Fruit fly (Drosophila melanogaster): ENCODE data around the gene CG11837.

The CG11837 gene

DNA sequence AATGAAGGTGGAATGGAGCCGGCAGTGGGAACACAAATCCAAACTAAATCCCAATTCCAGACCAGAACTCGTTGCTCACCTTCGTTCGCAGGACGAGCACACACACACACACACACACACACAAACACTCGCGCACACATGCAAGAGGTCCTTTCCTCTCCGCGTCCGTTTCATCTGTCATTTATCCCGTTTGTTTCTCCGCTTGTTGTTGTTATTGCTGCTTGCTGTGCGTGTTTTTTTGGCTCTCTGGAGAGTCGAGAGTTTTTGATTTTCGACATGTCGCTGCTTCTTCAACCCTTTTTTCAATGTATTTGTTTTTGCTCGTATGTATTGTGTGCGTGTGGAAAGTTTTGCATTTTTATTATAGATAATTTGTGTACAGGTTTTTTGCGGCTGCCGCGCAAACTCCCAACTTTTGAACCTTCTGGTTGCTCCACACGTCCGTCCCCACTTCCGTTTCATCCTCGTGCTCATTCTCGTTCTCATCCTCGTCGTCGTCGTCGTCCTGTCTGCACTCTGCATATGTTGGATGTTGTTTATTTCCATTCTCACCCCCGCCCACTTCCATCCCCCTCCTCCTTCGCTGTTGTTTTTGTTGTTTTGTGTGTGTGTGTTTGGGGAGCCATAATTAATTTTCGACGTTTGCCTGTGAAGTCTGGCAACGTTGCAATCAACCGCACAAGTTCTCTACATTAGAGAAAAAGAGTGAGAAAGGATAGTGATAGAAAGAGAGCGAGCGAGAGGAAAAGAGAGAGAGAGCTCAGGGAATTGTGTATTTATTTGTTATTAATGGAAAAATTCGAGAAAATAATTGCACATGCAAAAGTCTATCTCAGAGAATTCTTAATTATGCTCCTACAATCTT lies 20.1 kb downstream of the CG11837 start (continued):
- no peak for TF ChIP-seq CG2875 (GFP tag; optimal IDR thresholded peaks at IDR 0.05)
- TF ChIP-seq CG1832 (GFP tag; optimal IDR thresholded peaks at IDR 0.05) = peak; percentile 30
- TF ChIP-seq CG4360 (GFP tag; IDR thresholded peaks at IDR 0.05) = peak; percentile 91
- TF ChIP-seq cg (GFP tag; optimal IDR thresholded peaks at IDR 0.05) = peak; percentile 75
- TF ChIP-seq Deaf1 (tag; optimal IDR thresholded peaks at IDR 0.05) = peak; percentile 5
- peak; percentile 94 for TF ChIP-seq Kr (GFP tag; optimal IDR thresholded peaks at IDR 0.05)
- TF ChIP-seq dati (GFP tag; IDR thresholded peaks at IDR 0.05) = no peak
- TF ChIP-seq vfl (GFP tag; optimal IDR thresholded peaks at IDR 0.05) = no peak
- TF ChIP-seq ewg (GFP tag; optimal IDR thresholded peaks at IDR 0.05) = peak; percentile 38
- TF ChIP-seq CG15479 (GFP tag; optimal IDR thresholded peaks at IDR 0.05) = peak; percentile 0
- TF ChIP-seq Mrtf (GFP tag; IDR thresholded peaks at IDR 0.05) = no peak
- TF ChIP-seq CG8478 (optimal IDR thresholded peaks at IDR 0.05) = no peak
- peak; percentile 75 for TF ChIP-seq abd-A (tag; optimal IDR thresholded peaks at IDR 0.05)
- no peak for TF ChIP-seq HLHmδ (GFP tag; optimal IDR thresholded peaks at IDR 0.05)
- TF ChIP-seq CG3407 (GFP tag; optimal IDR thresholded peaks at IDR 0.05) = peak; percentile 99
- TF ChIP-seq D19A (tag; optimal IDR thresholded peaks at IDR 0.05) = peak; percentile 20
- peak; percentile 11 for TF ChIP-seq CG17385 (GFP tag; optimal IDR thresholded peaks at IDR 0.05)
- TF ChIP-seq ems (GFP tag; optimal IDR thresholded peaks at IDR 0.05) = no peak
- TF ChIP-seq Hr51 (GFP tag; optimal IDR thresholded peaks at IDR 0.05) = peak in 1 of 2 experiments; percentile 35
- TF ChIP-seq tll (GFP tag; optimal IDR thresholded peaks at IDR 0.05) = peak in 1 of 2 experiments; percentile 66
- no peak for TF ChIP-seq Gsc (GFP tag; IDR thresholded peaks at IDR 0.05)
- TF ChIP-seq unpg (GFP tag; optimal IDR thresholded peaks at IDR 0.05) = no peak
- TF ChIP-seq Poxn (GFP tag; IDR thresholded peaks at IDR 0.05) = no peak
- no peak for TF ChIP-seq CG4707 (GFP tag; optimal IDR thresholded peaks at IDR 0.05)
- 0 out of 2 replicates have a peak, but pooled peaks have one; percentile 10 for TF ChIP-seq chm (GFP tag; IDR thresholded peaks at IDR 0.05)
- TF ChIP-seq so (GFP tag; IDR thresholded peaks at IDR 0.05) = no peak

DNA sequence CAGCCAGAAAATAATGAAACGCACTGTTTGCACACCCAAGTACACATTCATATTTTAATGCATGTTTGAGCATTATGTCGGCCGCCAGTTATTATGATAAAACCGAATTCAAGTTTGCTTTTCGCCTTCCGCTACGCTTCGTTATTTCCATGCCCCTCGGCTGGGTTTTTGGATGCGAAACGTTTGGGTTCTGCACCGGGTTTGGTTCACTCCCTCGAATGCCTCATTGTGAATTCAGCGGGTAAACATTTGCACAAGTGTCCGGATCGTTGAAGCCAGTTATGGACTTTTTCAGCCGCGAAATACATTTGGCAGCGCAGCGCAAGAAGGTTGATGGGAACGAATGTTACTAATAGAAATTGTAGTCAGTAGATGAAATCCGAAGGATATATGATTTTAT lies 21.8 kb downstream of the CG11837 start:
- no peak for TF ChIP-seq corto (GFP tag; optimal IDR thresholded peaks at IDR 0.05)
- no peak for TF ChIP-seq Spps (tag; optimal IDR thresholded peaks at IDR 0.05)
- no peak for TF ChIP-seq ro (GFP tag; IDR thresholded peaks at IDR 0.05)
- no peak for TF ChIP-seq CG3407 (GFP tag; optimal IDR thresholded peaks at IDR 0.05)
- no peak for TF ChIP-seq nerfin-2 (GFP tag; IDR thresholded peaks at IDR 0.05; ENCODE audit: partially characterized antibody)
- no peak for TF ChIP-seq Dad (GFP tag; optimal IDR thresholded peaks at IDR 0.05)
- no peak for TF ChIP-seq insv (GFP tag; optimal IDR thresholded peaks at IDR 0.05)
- TF ChIP-seq lab (GFP tag; optimal IDR thresholded peaks at IDR 0.05) = peak; percentile 13
- TF ChIP-seq eve (GFP tag; optimal IDR thresholded peaks at IDR 0.05) = no peak
- TF ChIP-seq zen (tag; optimal IDR thresholded peaks at IDR 0.05) = no peak
- no peak for TF ChIP-seq Tbp (GFP tag; optimal IDR thresholded peaks at IDR 0.05)
- TF ChIP-seq Xbp1 (GFP tag; optimal IDR thresholded peaks at IDR 0.05) = no peak
- no peak for TF ChIP-seq tll (GFP tag; optimal IDR thresholded peaks at IDR 0.05)
- no peak for TF ChIP-seq ato (GFP tag; IDR thresholded peaks at IDR 0.05; ENCODE audit: partially characterized antibody)
- TF ChIP-seq vvl (GFP tag; IDR thresholded peaks at IDR 0.05) = peak; percentile 9; the same call in 1 of the 2 replicates
- no peak for TF ChIP-seq bowl (GFP tag; IDR thresholded peaks at IDR 0.05)
- TF ChIP-seq ham (GFP tag; IDR thresholded peaks at IDR 0.05) = no peak
- no peak for TF ChIP-seq CG10366 (GFP tag; IDR thresholded peaks at IDR 0.05)
- TF ChIP-seq stc (GFP tag; IDR thresholded peaks at IDR 0.05) = no peak
- peak; percentile 24 for TF ChIP-seq sens (GFP tag)
- TF ChIP-seq Sin3A (optimal IDR thresholded peaks at IDR 0.05) = no peak
- TF ChIP-seq lbe (GFP tag; optimal IDR thresholded peaks at IDR 0.05) = no peak
- TF ChIP-seq wek (GFP tag; optimal IDR thresholded peaks at IDR 0.05) = peak; percentile 15
- TF ChIP-seq Nf-YA (GFP tag; IDR thresholded peaks at IDR 0.05) = no peak
- no peak for TF ChIP-seq Doc3 (GFP tag; IDR thresholded peaks at IDR 0.05; ENCODE audit: partially characterized antibody)
- no peak for TF ChIP-seq Side (GFP tag; optimal IDR thresholded peaks at IDR 0.05)

Measured in whole organism, embryonic.